Fruit fly (Drosophila melanogaster) whole organism, prepupa: ENCODE measurements around the gene Hecw.
A peak's percentile ranks its signal among the peaks of the same experiment; 100 is the strongest.

ENCODE experiments used
- Blimp-1 ChIP-seq: fragments of 200-800 bp; sonication (Bioruptor generic); optimal IDR thresholded peaks from 3 replicates; lab custom pipeline; 2017; ENCODE audit warnings: missing biosample characterization, missing genetic modification characterization, mild to moderate bottlenecking, moderate library complexity, missing genetic modification reagents
- CG10631 ChIP-seq: fragments of 200-800 bp; sonication (Bioruptor generic); optimal IDR thresholded peaks from 2 replicates; lab custom pipeline; 2016; ENCODE audit warnings: missing biosample characterization, missing genetic modification characterization
- CG10669 ChIP-seq: fragments of 200-800 bp; sonication (Bioruptor generic); optimal IDR thresholded peaks from 3 replicates; lab custom pipeline; 2018; ENCODE audit warnings: missing biosample characterization, mild to moderate bottlenecking, missing genetic modification characterization, moderate library complexity
- CG15336 ChIP-seq: fragments of 200-800 bp; sonication (Bioruptor generic); IDR thresholded peaks from 2 replicates; pipeline ENCODE4 v1.3.6; 2022; ENCODE audit warnings: missing biosample characterization, missing genetic modification characterization
- CG1621 ChIP-seq: fragments of 200-800 bp; sonication (Bioruptor generic); optimal IDR thresholded peaks from 3 replicates; lab custom pipeline; 2018; ENCODE audit warnings: missing biosample characterization, mild to moderate bottlenecking, missing genetic modification characterization
- CG16779 ChIP-seq: fragments of 200-800 bp; sonication (Bioruptor generic); optimal IDR thresholded peaks from 3 replicates; lab custom pipeline; 2017; ENCODE audit warnings: missing biosample characterization, mild to moderate bottlenecking, missing genetic modification characterization
- CG31627 ChIP-seq: fragments of 200-800 bp; sonication (Bioruptor generic); optimal IDR thresholded peaks from 3 replicates; lab custom pipeline; 2016; ENCODE audit warnings: missing biosample characterization, missing genetic modification characterization
- CG32006 ChIP-seq: fragments of 200-800 bp; sonication (Bioruptor generic); optimal IDR thresholded peaks from 3 replicates; lab custom pipeline; 2017; ENCODE audit warnings: missing biosample characterization, mild to moderate bottlenecking, missing genetic modification characterization
- CG34406 ChIP-seq: fragments of 200-800 bp; sonication (Bioruptor generic); optimal IDR thresholded peaks from 3 replicates; lab custom pipeline; 2016; ENCODE audit warnings: missing biosample characterization, missing genetic modification characterization
- CG3919 ChIP-seq: fragments of 200-800 bp; sonication (Bioruptor generic); optimal IDR thresholded peaks from 3 replicates; lab custom pipeline; 2016; ENCODE audit warnings: missing biosample characterization, missing genetic modification characterization
- CG6163 ChIP-seq: fragments of 200-800 bp; sonication (Bioruptor generic); IDR thresholded peaks from 3 replicates; pipeline ENCODE4 v1.3.6; 2022; ENCODE audit warnings: missing biosample characterization, missing genetic modification characterization
- CG6276 ChIP-seq: fragments of 200-800 bp; sonication (Bioruptor generic); optimal IDR thresholded peaks from 2 replicates; lab custom pipeline; 2017; ENCODE audit warnings: missing biosample characterization, mild to moderate bottlenecking, missing genetic modification characterization
- CG6808 ChIP-seq: fragments of 200-800 bp; sonication (Bioruptor generic); optimal IDR thresholded peaks from 3 replicates; lab custom pipeline; 2017; ENCODE audit warnings: missing biosample characterization, missing genetic modification characterization, mild to moderate bottlenecking, moderate library complexity, missing genetic modification reagents
- CG6854 ChIP-seq: fragments of 200-800 bp; sonication (Bioruptor generic); optimal IDR thresholded peaks from 2 replicates; lab custom pipeline; 2017; ENCODE audit warnings: missing biosample characterization, mild to moderate bottlenecking, missing genetic modification characterization
- CG7368 ChIP-seq: fragments of 200-800 bp; sonication (Bioruptor generic); optimal IDR thresholded peaks from 3 replicates; lab custom pipeline; 2016; ENCODE audit warnings: missing biosample characterization, missing genetic modification characterization
- CG8319 ChIP-seq: fragments of 200-800 bp; sonication (Bioruptor generic); optimal IDR thresholded peaks from 3 replicates; lab custom pipeline; 2016; ENCODE audit warnings: missing biosample characterization, missing genetic modification characterization
- CG8632 ChIP-seq: fragments of 200-800 bp; sonication (Bioruptor generic); optimal IDR thresholded peaks from 3 replicates; lab custom pipeline; 2016; ENCODE audit warnings: missing biosample characterization, missing genetic modification characterization
- Eip78C ChIP-seq: fragments of 200-800 bp; sonication (Bioruptor generic); peaks from one replicate; lab custom pipeline; 2016; ENCODE audit warnings: missing biosample characterization, missing genetic modification characterization
- Ets21C ChIP-seq: fragments of 200-800 bp; sonication (Bioruptor generic); optimal IDR thresholded peaks from 3 replicates; lab custom pipeline; 2016; ENCODE audit warnings: missing biosample characterization, missing genetic modification characterization
- Ets96B ChIP-seq: fragments of 200-800 bp; optimal IDR thresholded peaks from 2 replicates; lab custom pipeline; 2019; ENCODE audit warnings: missing biosample characterization, mild to moderate bottlenecking, missing genetic modification characterization, moderate library complexity
- Hr4 ChIP-seq: fragments of 200-800 bp; sonication (Bioruptor generic); optimal IDR thresholded peaks from 3 replicates; lab custom pipeline; 2016; ENCODE audit warnings: missing biosample characterization, missing genetic modification characterization
- OdsH ChIP-seq: fragments of 200-800 bp; sonication (Bioruptor generic); optimal IDR thresholded peaks from 3 replicates; lab custom pipeline; 2016; ENCODE audit warnings: missing biosample characterization, missing genetic modification characterization
- Sox15 ChIP-seq: fragments of 200-800 bp; sonication (Bioruptor generic); optimal IDR thresholded peaks from 3 replicates; lab custom pipeline; 2016; ENCODE audit warnings: missing biosample characterization, missing genetic modification characterization
- cyc ChIP-seq: fragments of 200-800 bp; sonication (Bioruptor generic); optimal IDR thresholded peaks from 3 replicates; lab custom pipeline; 2016; ENCODE audit warnings: missing biosample characterization, missing genetic modification characterization
- dsx ChIP-seq: fragments of 200-800 bp; optimal IDR thresholded peaks from 3 replicates; lab custom pipeline; 2019; ENCODE audit warnings: missing biosample characterization, mild to moderate bottlenecking, missing genetic modification characterization, moderate library complexity; ENCODE audit not compliant: poor library complexity, severe bottlenecking
- eg ChIP-seq: fragments of 200-800 bp; sonication (Bioruptor generic); IDR thresholded peaks from 3 replicates; pipeline ENCODE4 v1.3.6; 2022; ENCODE audit warnings: missing biosample characterization, missing genetic modification characterization
- fd59A ChIP-seq: fragments of 200-800 bp; sonication (Bioruptor generic); optimal IDR thresholded peaks from 2 replicates; lab custom pipeline; 2017; ENCODE audit warnings: missing biosample characterization, mild to moderate bottlenecking, missing genetic modification characterization, missing genetic modification reagents
- fd85E ChIP-seq: fragments of 200-800 bp; sonication (Bioruptor generic); optimal IDR thresholded peaks from 3 replicates; lab custom pipeline; 2016; ENCODE audit warnings: missing biosample characterization, missing genetic modification characterization
- lz ChIP-seq: fragments of 200-800 bp; sonication (Bioruptor generic); optimal IDR thresholded peaks from 3 replicates; lab custom pipeline; 2016; ENCODE audit warnings: missing biosample characterization, missing genetic modification characterization
- net ChIP-seq: fragments of 200-800 bp; sonication (Bioruptor generic); optimal IDR thresholded peaks from 3 replicates; lab custom pipeline; 2016; ENCODE audit warnings: missing biosample characterization, missing genetic modification characterization
- salr ChIP-seq, 2 experiments: fragments of 200-800 bp; sonication (Bioruptor generic); optimal IDR thresholded peaks; 3 replicates each; lab custom pipeline; 2016 to 2018; ENCODE audit warnings: missing biosample characterization in 2 of 2, missing genetic modification characterization in 2 of 2, mild to moderate bottlenecking in 1 of 2
- spab ChIP-seq: fragments of 200-800 bp; sonication (Bioruptor generic); optimal IDR thresholded peaks from 2 replicates; lab custom pipeline; 2017; ENCODE audit warnings: missing biosample characterization, mild to moderate bottlenecking, missing genetic modification characterization, missing genetic modification reagents
- svp ChIP-seq: fragments of 200-800 bp; sonication (Bioruptor generic); peaks from one replicate; lab custom pipeline; 2016; ENCODE audit warnings: missing biosample characterization, missing genetic modification characterization
- vri ChIP-seq: fragments of 200-800 bp; sonication (Bioruptor generic); optimal IDR thresholded peaks from 3 replicates; lab custom pipeline; 2016; ENCODE audit warnings: missing biosample characterization, mild to moderate bottlenecking, missing genetic modification characterization

Gene Hecw

dm6 chrX:9600083-9600817, 8.5 kb upstream of the Hecw start (continued):
- TF ChIP-seq lz (GFP tag; lab: Kevin White, UChicago) (peak; percentile 74), CG1621 (tag; lab: Kevin White, UChicago) (peak; percentile 49), CG7368 (GFP tag; lab: Kevin White, UChicago) (peak; percentile 64), eg (GFP tag; lab: Robert Waterston, UW) (peak; percentile 63), dsx (GFP tag; lab: Kevin White, UChicago) (peak; percentile 46), Blimp-1 (GFP tag; lab: Kevin White, UChicago) (no peak), CG8319 (GFP tag; lab: Kevin White, UChicago) (peak; percentile 33), CG6808 (GFP tag; lab: Kevin White, UChicago) (peak; percentile 3), CG6276 (GFP tag; lab: Kevin White, UChicago) (no peak), CG31627 (peak; percentile 74), salr (GFP tag; optimal IDR thresholded peaks at IDR 0.05; lab: Kevin White, UChicago) (peak in 1 of 2 experiments; percentile 61), spab (GFP tag; lab: Kevin White, UChicago) (no peak), fd59A (GFP tag; lab: Kevin White, UChicago) (peak; percentile 60), CG15336 (peak; percentile 68), net (peak; percentile 66), svp (peak; percentile 88), Ets21C (GFP tag; lab: Kevin White, UChicago) (peak; percentile 59), CG16779 (tag; lab: Kevin White, UChicago) (peak; percentile 33), vri (GFP tag; lab: Kevin White, UChicago) (peak; percentile 47), CG10631 (GFP tag; lab: Kevin White, UChicago) (no peak), Sox15 (peak; percentile 26)

dm6 chrX:9600818-9601732, 7.7 kb upstream of the Hecw start, which contains the start of gene Gga:
Gga (plus strand) TSS chrX:9601030.
- no peak for TF ChIP-seq CG10669 (GFP tag; lab: Kevin White, UChicago)
- TF ChIP-seq CG6808 (GFP tag; lab: Kevin White, UChicago), result peak; percentile 95
- TF ChIP-seq svp, result peak; percentile 58

- no peak for TF ChIP-seq CG6854 (GFP tag; lab: Kevin White, UChicago)
- no peak for TF ChIP-seq OdsH (GFP tag; lab: Kevin White, UChicago)
- no peak for TF ChIP-seq Ets96B (tag; lab: Kevin White, UChicago)
- no peak for TF ChIP-seq CG32006
- no peak for TF ChIP-seq CG34406 (GFP tag; lab: Kevin White, UChicago)
- TF ChIP-seq fd85E (GFP tag; lab: Kevin White, UChicago), result no peak
- TF ChIP-seq svp, result no peak
- no peak for TF ChIP-seq Hr4
- no peak for TF ChIP-seq CG8319 (GFP tag; lab: Kevin White, UChicago)
- TF ChIP-seq cyc, result no peak
- no peak for TF ChIP-seq CG8632
- TF ChIP-seq CG6163 (GFP tag; lab: Robert Waterston, UW), result no peak
- TF ChIP-seq CG3919 (GFP tag; lab: Kevin White, UChicago), result no peak
- no peak for TF ChIP-seq Eip78C
- no peak for TF ChIP-seq CG7368 (GFP tag; lab: Kevin White, UChicago)
- no peak for TF ChIP-seq CG15336
- TF ChIP-seq, all 60 proteins: peak for 0
Measured at dm6 chrX:9605783-9606182, 3.0 kb upstream of the Hecw start, which contains the start of gene Lst8. Lst8 (minus strand) TSS chrX:9605969.
